Worm (Caenorhabditis elegans) whole organism, young adult: ENCODE measurements around the gene C14C10.5.

Experiments used
- B0019.2 ChIP-seq: fragments of 200-800 bp; sonication (Bioruptor generic); conservative IDR thresholded peaks from 2 replicates; pipeline ENCODE4 v1.3.6; 2022; ENCODE audit warnings: missing genetic modification reagents, missing genetic modification characterization, missing compliant biosample characterization
- F39B2.1 ChIP-seq: fragments of 200-800 bp; sonication (Bioruptor generic); IDR thresholded peaks from 2 replicates; pipeline ENCODE4 v1.3.6; 2022; ENCODE audit warnings: missing genetic modification reagents, missing genetic modification characterization, missing compliant biosample characterization
- F57A8.1 ChIP-seq: fragments of 200-800 bp; sonication (Bioruptor generic); optimal IDR thresholded peaks from 2 replicates; lab custom pipeline; 2018; ENCODE audit warnings: mild to moderate bottlenecking, missing genetic modification characterization, moderate library complexity, missing compliant biosample characterization
- Y53F4B.3 ChIP-seq: fragments of 200-800 bp; sonication (Bioruptor generic); IDR thresholded peaks from 2 replicates; pipeline ENCODE4 v1.3.6; 2022; ENCODE audit warnings: missing genetic modification reagents, missing genetic modification characterization, missing compliant biosample characterization
- Y79H2A.3 ChIP-seq: fragments of 200-800 bp; sonication (Bioruptor generic); conservative IDR thresholded peaks from 2 replicates; pipeline ENCODE4 v1.3.6; 2022; ENCODE audit warnings: missing genetic modification reagents, missing genetic modification characterization, missing compliant biosample characterization
- akir-1 ChIP-seq: fragments of 200-800 bp; sonication (Bioruptor generic); optimal IDR thresholded peaks from 2 replicates; lab custom pipeline; 2018; ENCODE audit warnings: mild to moderate bottlenecking, missing genetic modification characterization, moderate library complexity, missing compliant biosample characterization
- aptf-2 ChIP-seq: fragments of 200-800 bp; sonication (Bioruptor generic); conservative IDR thresholded peaks from 2 replicates; pipeline ENCODE4 v1.3.6; 2022; ENCODE audit warnings: missing genetic modification reagents, missing genetic modification characterization, missing compliant biosample characterization
- aptf-3 ChIP-seq: fragments of 200-800 bp; sonication (Bioruptor generic); IDR thresholded peaks from 2 replicates; pipeline ENCODE4 v1.3.6; 2022; ENCODE audit warnings: missing genetic modification characterization, missing compliant biosample characterization
- atf-7 ChIP-seq: sonication (generic microtip); optimal IDR thresholded peaks from 2 replicates; lab custom pipeline; 2017; ENCODE audit warnings: mild to moderate bottlenecking, missing genetic modification characterization, missing compliant biosample characterization
- bed-2 ChIP-seq: fragments of 200-800 bp; sonication (Bioruptor generic); IDR thresholded peaks from 2 replicates; pipeline ENCODE4 v1.3.6; 2022; ENCODE audit warnings: missing genetic modification reagents, missing genetic modification characterization, missing compliant biosample characterization
- cebp-1 ChIP-seq, 2 experiments: fragments of 200-800 bp in 1 of 2; sonication (Bioruptor generic) in 1 of 2; sonication (generic microtip) in 1 of 2; IDR thresholded peaks in 1 of 2; optimal IDR thresholded peaks in 1 of 2; 2 replicates each; pipeline versions ENCODE4 v1.3.6 to Lab custom; 2017 to 2022; ENCODE audit warnings: missing compliant biosample characterization in 2 of 2, missing genetic modification characterization in 2 of 2, mild to moderate bottlenecking in 1 of 2, missing genetic modification reagents in 1 of 2, moderate library complexity in 1 of 2
- cebp-2 ChIP-seq: fragments of 200-800 bp; sonication (Bioruptor generic); IDR thresholded peaks from 2 replicates; pipeline ENCODE4 v1.3.6; 2022; ENCODE audit warnings: missing genetic modification characterization, missing compliant biosample characterization
- ceh-40 ChIP-seq: fragments of 200-800 bp; sonication (Bioruptor generic); IDR thresholded peaks from 2 replicates; pipeline ENCODE4 v1.3.6; 2022; ENCODE audit warnings: missing genetic modification characterization, missing compliant biosample characterization
- ceh-79 ChIP-seq: sonication (generic microtip); optimal IDR thresholded peaks from 2 replicates; lab custom pipeline; 2017; ENCODE audit warnings: mild to moderate bottlenecking, missing genetic modification characterization, missing compliant biosample characterization
- chd-7 ChIP-seq: sonication (generic microtip); optimal IDR thresholded peaks from 2 replicates; lab custom pipeline; 2016; ENCODE audit warnings: mild to moderate bottlenecking, missing genetic modification characterization, moderate library complexity, missing compliant biosample characterization
- dox-1 ChIP-seq: fragments of 200-800 bp; sonication (Bioruptor generic); IDR thresholded peaks from 2 replicates; pipeline ENCODE4 v1.3.6; 2022; ENCODE audit warnings: missing genetic modification reagents, missing genetic modification characterization, missing compliant biosample characterization
- dpff-1 ChIP-seq: sonication (generic microtip); optimal IDR thresholded peaks from 2 replicates; lab custom pipeline; 2017; ENCODE audit warnings: mild to moderate bottlenecking, missing genetic modification characterization, missing compliant biosample characterization
- ekl-4 ChIP-seq: fragments of 200-800 bp; sonication (Bioruptor generic); IDR thresholded peaks from 2 replicates; pipeline ENCODE4 v1.3.6; 2022; ENCODE audit warnings: missing genetic modification reagents, missing genetic modification characterization, missing compliant biosample characterization
- fkh-3 ChIP-seq: sonication (generic microtip); optimal IDR thresholded peaks from 2 replicates; lab custom pipeline; 2016; ENCODE audit warnings: mild to moderate bottlenecking, missing genetic modification characterization, missing compliant biosample characterization
- hmg-1.2 ChIP-seq: fragments of 200-800 bp; sonication (Bioruptor generic); IDR thresholded peaks from 2 replicates; pipeline ENCODE4 v1.3.6; 2022; ENCODE audit warnings: missing genetic modification reagents, missing genetic modification characterization, missing compliant biosample characterization
- hrde-1 ChIP-seq: sonication (generic microtip); optimal IDR thresholded peaks from 2 replicates; lab custom pipeline; 2016; ENCODE audit warnings: missing genetic modification characterization, mild to moderate bottlenecking, missing compliant biosample characterization, moderate library complexity, missing genotype, missing genetic modification reagents, borderline replicate concordance
- hsf-1 ChIP-seq: fragments of 200-800 bp; sonication (Bioruptor generic); IDR thresholded peaks from 2 replicates; pipeline ENCODE4 v1.3.6; 2022; ENCODE audit warnings: missing genetic modification reagents, missing genetic modification characterization, missing compliant biosample characterization
- lag-1 ChIP-seq: fragments of 200-800 bp; sonication (Bioruptor generic); IDR thresholded peaks from 2 replicates; pipeline ENCODE4 v1.3.6; 2022; ENCODE audit warnings: missing genetic modification reagents, missing genetic modification characterization, missing compliant biosample characterization
- lin-54 ChIP-seq: fragments of 200-800 bp; sonication (Bioruptor generic); optimal IDR thresholded peaks from 2 replicates; lab custom pipeline; 2018; ENCODE audit warnings: mild to moderate bottlenecking, missing genetic modification characterization, missing compliant biosample characterization
- lsy-27 ChIP-seq: sonication (generic microtip); optimal IDR thresholded peaks from 2 replicates; lab custom pipeline; 2017; ENCODE audit warnings: missing genetic modification characterization, mild to moderate bottlenecking, missing compliant biosample characterization, antibody characterized with exemption, missing genotype, borderline replicate concordance; ENCODE audit not compliant: insufficient read depth
- mcd-1 ChIP-seq: fragments of 200-800 bp; sonication (Bioruptor generic); IDR thresholded peaks from 2 replicates; pipeline ENCODE4 v1.3.6; 2022; ENCODE audit warnings: missing genetic modification reagents, missing genetic modification characterization, missing compliant biosample characterization
- mel-28 ChIP-seq: sonication (generic microtip); optimal IDR thresholded peaks from 2 replicates; lab custom pipeline; 2016; ENCODE audit warnings: borderline replicate concordance, mild to moderate bottlenecking, missing genetic modification characterization, missing compliant biosample characterization
- mes-4 ChIP-seq: sonication (generic microtip); optimal IDR thresholded peaks from 2 replicates; lab custom pipeline; 2016; ENCODE audit warnings: missing genotype, missing genetic modification characterization, missing compliant biosample characterization
- nfya-2 ChIP-seq: fragments of 200-800 bp; sonication (Bioruptor generic); IDR thresholded peaks from 2 replicates; pipeline ENCODE4 v1.3.6; 2022; ENCODE audit warnings: missing genetic modification reagents, missing genetic modification characterization, missing compliant biosample characterization
- nfyb-1 ChIP-seq: fragments of 200-800 bp; sonication (Bioruptor generic); IDR thresholded peaks from 2 replicates; pipeline ENCODE4 v1.3.6; 2022; ENCODE audit warnings: missing genetic modification reagents, missing genetic modification characterization, missing compliant biosample characterization
- nhr-179 ChIP-seq: sonication (generic microtip); optimal IDR thresholded peaks from 2 replicates; lab custom pipeline; 2016; ENCODE audit warnings: mild to moderate bottlenecking, missing genetic modification characterization, missing compliant biosample characterization
- nhr-27 ChIP-seq: fragments of 200-800 bp; sonication (Bioruptor generic); optimal IDR thresholded peaks from 2 replicates; lab custom pipeline; 2018; ENCODE audit warnings: mild to moderate bottlenecking, missing genetic modification characterization, moderate library complexity, missing compliant biosample characterization
- pbrm-1 ChIP-seq: fragments of 200-800 bp; sonication (Bioruptor generic); IDR thresholded peaks from 2 replicates; pipeline ENCODE4 v1.3.6; 2022; ENCODE audit warnings: missing genetic modification reagents, missing genetic modification characterization, missing compliant biosample characterization
- pha-4 ChIP-seq: fragments of 150-350 bp; sonication (generic microtip); optimal IDR thresholded peaks from 2 replicates; lab custom pipeline; 2014; ENCODE audit warnings: missing biosample characterization, missing genetic modification reagents, missing genetic modification characterization
- repo-1 ChIP-seq: sonication (generic microtip); optimal IDR thresholded peaks from 2 replicates; lab custom pipeline; 2017; ENCODE audit warnings: mild to moderate bottlenecking, missing genetic modification characterization, missing compliant biosample characterization
- sdz-38 ChIP-seq: sonication (generic microtip); optimal IDR thresholded peaks from 2 replicates; lab custom pipeline; 2016; ENCODE audit warnings: missing genotype, missing genetic modification characterization, missing compliant biosample characterization
- sea-2 ChIP-seq: fragments of 200-800 bp; sonication (Bioruptor generic); IDR thresholded peaks from 2 replicates; pipeline ENCODE4 v1.3.6; 2022; ENCODE audit warnings: missing genetic modification characterization, missing compliant biosample characterization
- snpc-3.4 ChIP-seq: sonication (generic microtip); optimal IDR thresholded peaks from 2 replicates; lab custom pipeline; 2017; ENCODE audit warnings: missing genetic modification characterization, mild to moderate bottlenecking, missing compliant biosample characterization, antibody characterized with exemption, moderate library complexity, missing genotype, missing genetic modification reagents
- snpc-4 ChIP-seq, 5 experiments: fragments of 150-350 bp in 1 of 5; sonication (generic microtip) in 4 of 5; optimal IDR thresholded peaks; 2 replicates each; lab custom pipeline; 2014 to 2018; ENCODE audit warnings: missing genetic modification characterization in 5 of 5, missing biosample characterization in 3 of 5, antibody characterized with exemption in 2 of 5, mild to moderate bottlenecking in 2 of 5, missing compliant biosample characterization in 2 of 5, missing genotype in 2 of 5, moderate library complexity in 2 of 5, missing genetic modification reagents in 1 of 5
- somi-1 ChIP-seq: fragments of 200-800 bp; sonication (Bioruptor generic); optimal IDR thresholded peaks from 2 replicates; lab custom pipeline; 2018; ENCODE audit warnings: mild to moderate bottlenecking, missing genetic modification characterization, missing compliant biosample characterization
- tbx-9 ChIP-seq: sonication (generic microtip); optimal IDR thresholded peaks from 2 replicates; lab custom pipeline; 2016; ENCODE audit warnings: borderline replicate concordance, missing genetic modification characterization, inconsistent platforms, missing compliant biosample characterization
- unc-62 ChIP-seq: fragments of 150-350 bp; optimal IDR thresholded peaks from 2 replicates; lab custom pipeline; 2014; ENCODE audit warnings: missing biosample characterization, missing genetic modification reagents, missing genetic modification characterization
- zfh-2 ChIP-seq: fragments of 200-800 bp; sonication (Bioruptor generic); conservative IDR thresholded peaks from 2 replicates; pipeline ENCODE4 v1.3.6; 2022; ENCODE audit warnings: missing genetic modification reagents, missing genetic modification characterization, missing compliant biosample characterization
- ztf-18 ChIP-seq: sonication (generic microtip); optimal IDR thresholded peaks from 2 replicates; lab custom pipeline; 2016; ENCODE audit warnings: missing genotype, mild to moderate bottlenecking, missing genetic modification characterization, missing compliant biosample characterization
- ztf-25 ChIP-seq: fragments of 200-800 bp; sonication (Bioruptor generic); IDR thresholded peaks from 2 replicates; pipeline ENCODE4 v1.3.6; 2022; ENCODE audit warnings: missing genetic modification reagents, missing genetic modification characterization, missing compliant biosample characterization
- ztf-26 ChIP-seq: sonication (generic microtip); optimal IDR thresholded peaks from 2 replicates; lab custom pipeline; 2017; ENCODE audit warnings: missing genetic modification characterization, missing compliant biosample characterization
- ztf-28 ChIP-seq: fragments of 200-800 bp; sonication (Bioruptor generic); IDR thresholded peaks from 2 replicates; pipeline ENCODE4 v1.3.6; 2022; ENCODE audit warnings: missing genetic modification reagents, missing genetic modification characterization, missing compliant biosample characterization

Gene C14C10.5

ce11 chrV:12596795-12597194 is 3.2 kb upstream of the C14C10.5 start (continued):
- TF ChIP-seq F57A8.1 (GFP tag; lab: Kevin White, UChicago) (no peak), lsy-27 (tag; lab: Kevin White, UChicago) (no peak), atf-7 (tag; lab: Kevin White, UChicago) (peak; percentile 19), Y79H2A.3 (GFP tag; lab: Robert Waterston, UW) (0 out of 2 replicates have a peak, but pooled peaks have one; percentile 15), ceh-79 (tag; lab: Kevin White, UChicago) (no peak), B0019.2 (no peak), mcd-1 (GFP tag; lab: Robert Waterston, UW) (peak; percentile 50), sdz-38 (tag; lab: Kevin White, UChicago) (no peak), nhr-27 (tag; lab: Kevin White, UChicago) (no peak), ekl-4 (GFP tag; lab: Robert Waterston, UW) (0 out of 2 replicates have a peak, but pooled peaks have one; percentile 43), lin-54 (GFP tag; lab: Kevin White, UChicago) (peak; percentile 61), nfya-2 (GFP tag; lab: Robert Waterston, UW) (no peak), F39B2.1 (no peak), ztf-18 (tag; lab: Kevin White, UChicago) (peak; percentile 71), somi-1 (peak; percentile 22), cebp-2 (GFP tag; lab: Robert Waterston, UW) (peak; percentile 92), akir-1 (GFP tag; lab: Kevin White, UChicago) (no peak), nfyb-1 (GFP tag; lab: Robert Waterston, UW) (peak; percentile 75; the same call in 1 of the 2 replicates), chd-7 (tag; lab: Kevin White, UChicago) (peak; percentile 48), pha-4 (tag; lab: Kevin White, UChicago) (no peak), zfh-2 (peak; percentile 53; the same call in 1 of the 2 replicates), unc-62 (GFP tag; lab: Kevin White, UChicago) (no peak), snpc-4 (GFP tag; optimal IDR thresholded peaks at IDR 0.05; lab: Kevin White, UChicago) (peak; percentile 40), snpc-4 (tag; optimal IDR thresholded peaks at IDR 0.05; lab: Kevin White, UChicago) (peak in 3 of 4 experiments; percentile 16 to 62 (median 59)), fkh-3 (tag; lab: Kevin White, UChicago) (no peak), snpc-3.4 (peak; percentile 53), ztf-26 (peak; percentile 45), sea-2 (GFP tag; lab: Robert Waterston, UW) (no peak), pbrm-1 (peak; percentile 43; the same call in 1 of the 2 replicates), ztf-25 (GFP tag; lab: Robert Waterston, UW) (0 out of 2 replicates have a peak, but pooled peaks have one; percentile 15), bed-2 (no peak), ceh-40 (GFP tag; lab: Robert Waterston, UW) (no peak), ztf-28 (no peak), hmg-1.2 (GFP tag; lab: Robert Waterston, UW) (peak; percentile 40; the same call in 1 of the 2 replicates), dpff-1 (no peak), dox-1 (GFP tag; lab: Robert Waterston, UW) (peak; percentile 78), hrde-1 (tag; lab: Kevin White, UChicago) (peak; percentile 55), hsf-1 (GFP tag; lab: Robert Waterston, UW) (0 out of 2 replicates have a peak, but pooled peaks have one; percentile 35), aptf-2 (GFP tag; lab: Robert Waterston, UW) (no peak), aptf-3 (no peak), Y53F4B.3 (GFP tag; lab: Robert Waterston, UW) (no peak), lag-1 (no peak), cebp-1 (GFP tag; IDR thresholded peaks at IDR 0.05; lab: Robert Waterston, UW) (no peak), cebp-1 (tag; optimal IDR thresholded peaks at IDR 0.05; lab: Kevin White, UChicago) (peak; percentile 58), mel-28 (tag; lab: Kevin White, UChicago) (no peak), repo-1 (tag; lab: Kevin White, UChicago) (peak; percentile 73), nhr-179 (tag; lab: Kevin White, UChicago) (peak; percentile 28), tbx-9 (tag; lab: Kevin White, UChicago) (no peak), mes-4 (peak; percentile 52)
